Worm (Caenorhabditis elegans) whole organism, early embryonic: Measurements from ENCODE around the gene tbc-9.
"Not testable (repeated sequence)": the region's sequence is repeated elsewhere in the genome, so short reads cannot be mapped to it uniquely, and the experiment has no call there.

Source experiments
- B0310.2 ChIP-seq: sonication (generic microtip); optimal IDR thresholded peaks from 2 replicates; lab custom pipeline; 2016; ENCODE audit warnings: mild to moderate bottlenecking, missing genetic modification characterization, missing compliant biosample characterization
- F13C5.2 ChIP-seq: sonication (generic microtip); optimal IDR thresholded peaks from 2 replicates; lab custom pipeline; 2017; ENCODE audit warnings: mild to moderate bottlenecking, missing genetic modification characterization, inconsistent platforms, missing compliant biosample characterization
- ama-1 ChIP-seq: fragments of 150-350 bp; optimal IDR thresholded peaks from 2 replicates; lab custom pipeline; 2014
- ceh-36 ChIP-seq: sonication (generic microtip); optimal IDR thresholded peaks from 2 replicates; lab custom pipeline; 2016; ENCODE audit warnings: missing genetic modification characterization, inconsistent platforms, missing compliant biosample characterization
- ets-7 ChIP-seq: sonication (generic microtip); optimal IDR thresholded peaks from 2 replicates; lab custom pipeline; 2016; ENCODE audit warnings: missing genotype, missing genetic modification characterization, missing compliant biosample characterization
- hmg-4 ChIP-seq: fragments of 200-800 bp; sonication (Bioruptor generic); optimal IDR thresholded peaks from 2 replicates; lab custom pipeline; 2018; ENCODE audit warnings: mild to moderate bottlenecking, missing genetic modification characterization, missing compliant biosample characterization
- hnd-1 ChIP-seq: sonication (generic microtip); optimal IDR thresholded peaks from 2 replicates; lab custom pipeline; 2016; ENCODE audit warnings: missing genetic modification characterization, missing compliant biosample characterization
- scrt-1 ChIP-seq: fragments of 200-800 bp; sonication (Bioruptor generic); IDR thresholded peaks from 2 replicates; pipeline ENCODE4 v1.3.6; 2022; ENCODE audit warnings: missing genetic modification characterization, missing compliant biosample characterization
- tbx-37 ChIP-seq: fragments of 200-800 bp; sonication (Bioruptor generic); conservative IDR thresholded peaks from 2 replicates; pipeline ENCODE4 v1.3.6; 2022; ENCODE audit warnings: missing genetic modification reagents, missing genetic modification characterization, missing compliant biosample characterization

- not testable (repeated sequence) for TF ChIP-seq hnd-1; ama-1 (lab: Kevin White, UChicago); scrt-1; ceh-36 (tag; lab: Kevin White, UChicago); F13C5.2 (tag; lab: Kevin White, UChicago); hmg-4 (GFP tag; lab: Kevin White, UChicago); B0310.2 (tag; lab: Kevin White, UChicago); ets-7 (tag; lab: Kevin White, UChicago)
- TF ChIP-seq tbx-37 (GFP tag; lab: Robert Waterston, UW), result 0 out of 2 replicates have a peak, but pooled peaks have one; percentile 16
Observed at ce11 chrIV:13430137-13430536, 72.5 kb downstream of the tbc-9 start.
